Fruit fly (Drosophila melanogaster) S2 (cell line): ENCODE results near the gene CG43362.

ENCODE experiments used
- CG8478 ChIP-seq: fragments of >200 bp; optimal IDR thresholded peaks from 2 replicates; lab custom pipeline; 2018
- CTCF ChIP-seq, 2 experiments: fragments of >200 bp; optimal IDR thresholded peaks; 2 replicates each; lab custom pipeline; 2018

CG43362 gene

dm6 chr2L:18267815-18268214 is 23.4 kb downstream of the CG43362 start:
- no peak for TF ChIP-seq CG8478 (lab: Kevin White, UChicago)
- TF ChIP-seq CTCF (optimal IDR thresholded peaks at IDR 0.05; lab: Kevin White, UChicago): no peak

dm6 chr2L:18257878-18258277 is 33.4 kb downstream of the CG43362 start, which contains the start of gene CG31788:
TSS of gene CG31788 (minus strand) at chr2L:18257978.
- TF ChIP-seq CTCF (optimal IDR thresholded peaks at IDR 0.05; lab: Kevin White, UChicago) (no peak), CG8478 (lab: Kevin White, UChicago) (no peak)
